Worm (Caenorhabditis elegans): ENCODE data around the gene F09B12.7.

Gene F09B12.7

DNA sequence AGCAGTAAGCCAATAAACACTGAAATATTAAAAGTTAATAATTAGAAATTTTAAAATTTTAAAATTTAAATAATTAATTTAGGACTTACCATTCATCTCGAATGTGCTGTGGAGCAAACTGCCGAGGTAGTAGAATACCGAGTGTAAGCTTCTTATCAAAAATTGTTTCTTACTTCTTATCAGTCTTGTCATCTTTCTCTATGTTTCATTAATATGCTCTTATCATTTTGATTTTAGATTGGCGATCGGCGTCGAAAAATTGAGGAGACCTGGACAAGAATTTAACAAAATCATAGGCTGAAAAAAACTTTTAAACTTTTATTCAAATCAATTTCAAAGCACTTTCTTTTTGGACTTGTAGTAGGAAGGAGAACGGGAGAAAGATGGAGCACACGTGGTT lies 2.9 kb upstream of the F09B12.7 start, which contains the start of gene F09B12.3:
F09B12.3 (minus strand) TSS at position 192 of the 400 bp plus-strand sequence.
- TF ChIP-seq nhr-6 (tag; optimal IDR thresholded peaks at IDR 0.05) (no peak), sma-9 (GFP tag; optimal IDR thresholded peaks at IDR 0.05) (peak; percentile 12), sma-9 (tag; optimal IDR thresholded peaks at IDR 0.05) (no peak), gmeb-1 (tag; optimal IDR thresholded peaks at IDR 0.05) (peak; percentile 32), mdl-1 (tag; optimal IDR thresholded peaks at IDR 0.05) (no peak), ceh-82 (tag; optimal IDR thresholded peaks at IDR 0.05) (no peak), ztf-11 (tag; optimal IDR thresholded peaks at IDR 0.05) (no peak), crh-2 (tag; optimal IDR thresholded peaks at IDR 0.05) (peak; percentile 29), fos-1 (tag; optimal IDR thresholded peaks at IDR 0.05) (peak; percentile 92)

DNA sequence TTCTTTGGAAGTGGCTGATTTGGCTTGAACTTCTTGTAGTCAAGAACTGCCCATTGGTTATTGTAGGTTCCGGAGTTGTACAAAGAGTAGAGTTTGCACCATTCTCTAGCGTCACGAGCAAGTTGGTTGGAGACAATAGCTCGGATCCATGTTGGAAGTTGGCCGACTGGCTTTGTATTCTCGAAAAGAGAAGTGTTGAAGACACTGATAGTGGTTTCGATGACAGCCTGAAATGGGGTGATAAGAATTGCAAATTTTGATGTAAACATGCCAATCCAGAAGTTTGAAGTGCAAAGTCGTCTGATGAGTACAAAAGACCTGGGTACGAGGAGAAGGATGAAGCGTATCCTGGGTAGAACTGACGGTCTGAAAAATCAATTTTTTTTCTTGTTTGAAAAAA lies 1.4 kb upstream of the F09B12.7 start:
- TF ChIP-seq fos-1 (tag; optimal IDR thresholded peaks at IDR 0.05) = peak; percentile 30
- TF ChIP-seq nhr-23 (tag; optimal IDR thresholded peaks at IDR 0.05) = no peak

DNA sequence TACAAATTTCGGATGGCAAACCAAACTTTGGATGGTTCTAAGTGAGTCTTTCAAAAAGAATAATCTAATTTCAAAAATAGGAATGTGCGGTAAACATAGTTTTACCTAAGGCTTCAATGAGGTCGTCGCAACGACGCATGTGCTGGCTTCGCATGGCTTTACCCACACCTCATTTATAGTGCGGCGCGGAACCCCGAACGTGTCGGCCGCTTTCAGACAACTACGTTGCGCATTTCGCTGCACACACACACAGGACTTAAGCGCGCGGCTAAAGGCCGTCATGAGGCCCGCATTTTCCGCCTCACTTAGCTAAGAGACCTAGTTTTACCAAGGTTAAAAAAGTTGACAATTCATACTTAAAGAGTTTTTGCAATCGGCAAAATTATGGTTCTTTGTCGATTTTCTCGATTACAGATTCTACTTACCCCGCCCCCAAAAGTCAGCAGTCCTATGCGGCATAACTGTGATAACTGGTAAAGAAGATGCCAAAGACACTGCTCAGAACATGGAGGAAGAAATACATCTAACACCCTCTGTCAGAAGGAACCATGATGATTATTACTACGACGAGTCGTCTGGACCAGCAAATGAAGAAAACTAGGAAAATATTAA lies 2.0 kb downstream of the F09B12.7 start:
- TF ChIP-seq peb-1 (tag; optimal IDR thresholded peaks at IDR 0.05) (no peak), snpc-4 (tag; optimal IDR thresholded peaks at IDR 0.05) (peak; percentile 75), nhr-23 (tag; optimal IDR thresholded peaks at IDR 0.05) (no peak)

DNA sequence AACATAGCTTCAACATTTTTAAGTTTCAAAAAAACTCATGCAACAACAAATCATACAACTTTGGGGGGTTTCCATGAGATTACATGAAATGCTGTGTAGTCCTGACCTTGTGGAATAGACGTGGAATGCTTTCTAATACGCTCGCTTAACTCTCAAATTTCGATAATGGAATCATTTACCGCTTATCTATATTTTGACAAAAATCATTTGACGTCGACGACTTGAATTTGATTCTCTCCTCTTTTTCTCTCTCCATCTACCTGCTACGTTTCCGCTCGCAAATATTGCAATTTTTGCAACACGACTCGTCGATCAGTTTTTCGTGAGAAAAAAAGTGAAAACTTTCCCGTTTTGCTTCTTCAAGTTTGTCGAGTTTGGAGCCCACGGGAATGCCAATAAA lies 5.8 kb downstream of the F09B12.7 start, which contains the start of gene flr-4:
flr-4 (plus strand) TSS at position 275 of the 400 bp plus-strand sequence.
- peak; percentile 71 for TF ChIP-seq fos-1 (tag; optimal IDR thresholded peaks at IDR 0.05)
- peak; percentile 8 for TF ChIP-seq crh-2 (tag; optimal IDR thresholded peaks at IDR 0.05)
- peak; percentile 16 for TF ChIP-seq sma-9 (GFP tag; optimal IDR thresholded peaks at IDR 0.05)
- TF ChIP-seq sma-9 (tag; optimal IDR thresholded peaks at IDR 0.05) = no peak
- TF ChIP-seq C34F6.9 (tag; optimal IDR thresholded peaks at IDR 0.05) = no peak
- no peak for TF ChIP-seq ztf-4 (tag; optimal IDR thresholded peaks at IDR 0.05)

DNA sequence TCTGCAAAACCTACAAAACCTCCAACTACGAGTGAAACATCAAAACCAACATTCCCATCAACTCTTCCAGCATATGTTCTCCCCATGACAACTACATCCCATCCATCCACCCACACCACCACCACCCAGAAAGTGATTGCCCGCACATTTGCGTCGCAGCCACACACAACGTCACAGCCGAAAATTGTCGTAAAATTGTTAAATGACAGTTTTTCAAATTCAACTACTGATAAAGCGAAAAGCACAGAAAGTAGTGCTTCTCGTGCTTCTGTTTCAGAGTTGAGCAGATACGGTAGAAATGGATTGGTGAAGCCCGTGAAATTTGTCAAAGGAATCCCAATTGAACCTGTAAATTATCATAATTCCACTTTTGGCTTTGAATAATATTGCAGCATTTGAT lies 7.1 kb downstream of the F09B12.7 start:
- TF ChIP-seq blmp-1 (tag; optimal IDR thresholded peaks at IDR 0.05; ENCODE audit: insufficient read depth) = no peak
- no peak for TF ChIP-seq crh-2 (tag; optimal IDR thresholded peaks at IDR 0.05)
- no peak for TF ChIP-seq elt-1 (tag; optimal IDR thresholded peaks at IDR 0.05)
- no peak for TF ChIP-seq lin-39 (tag; optimal IDR thresholded peaks at IDR 0.05)
- TF ChIP-seq sma-9 (GFP tag; optimal IDR thresholded peaks at IDR 0.05) = no peak
- TF ChIP-seq sma-9 (tag; optimal IDR thresholded peaks at IDR 0.05) = no peak
- no peak for TF ChIP-seq nhr-25 (tag; optimal IDR thresholded peaks at IDR 0.05)
- no peak for TF ChIP-seq snpc-4 (tag; optimal IDR thresholded peaks at IDR 0.05)
- no peak for TF ChIP-seq sem-4 (tag; optimal IDR thresholded peaks at IDR 0.05)

DNA sequence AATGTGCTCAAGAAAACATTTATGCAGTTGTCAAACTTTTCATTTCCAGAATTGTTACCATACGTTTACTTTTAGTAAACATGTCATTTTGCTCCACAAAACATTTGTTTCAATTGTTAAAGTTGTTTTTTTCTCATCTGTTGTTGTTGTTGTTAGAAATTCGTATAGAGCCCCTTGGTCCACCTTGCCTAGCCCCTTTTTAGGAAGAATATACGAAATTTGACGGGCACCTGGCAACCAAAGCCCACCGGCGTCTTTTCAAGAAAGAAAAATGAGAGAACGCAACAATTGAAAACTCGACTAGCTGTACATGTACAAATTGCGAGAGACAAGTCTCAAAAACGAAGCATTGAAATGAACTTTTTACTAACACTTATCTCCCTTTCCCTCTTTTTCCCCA lies 10.5 kb downstream of the F09B12.7 start, which contains the start of gene F09B12.5:
F09B12.5 (plus strand) TSS at position 301 of the 400 bp plus-strand sequence.
- no peak for TF ChIP-seq lin-11 (tag; optimal IDR thresholded peaks at IDR 0.05)
- no peak for TF ChIP-seq elt-1 (tag; optimal IDR thresholded peaks at IDR 0.05)
- TF ChIP-seq dmd-4 (tag; optimal IDR thresholded peaks at IDR 0.05) = no peak
- TF ChIP-seq nhr-10 (tag; optimal IDR thresholded peaks at IDR 0.05) = no peak
- TF ChIP-seq elt-3 (tag; optimal IDR thresholded peaks at IDR 0.05) = no peak
- no peak for TF ChIP-seq fos-1 (tag; optimal IDR thresholded peaks at IDR 0.05)
- no peak for TF ChIP-seq lin-39 (tag; optimal IDR thresholded peaks at IDR 0.05)
- TF ChIP-seq mbf-1 (tag; optimal IDR thresholded peaks at IDR 0.05) = no peak
- no peak for TF ChIP-seq unc-55 (GFP tag; optimal IDR thresholded peaks at IDR 0.05)
- no peak for TF ChIP-seq ceh-82 (tag; optimal IDR thresholded peaks at IDR 0.05)
- TF ChIP-seq unc-62 (GFP tag; optimal IDR thresholded peaks at IDR 0.05) = no peak
- TF ChIP-seq nhr-21 (tag; optimal IDR thresholded peaks at IDR 0.05) = no peak
- no peak for TF ChIP-seq lin-13 (GFP tag; optimal IDR thresholded peaks at IDR 0.05)
- TF ChIP-seq snpc-4 (tag; optimal IDR thresholded peaks at IDR 0.05) = no peak

DNA sequence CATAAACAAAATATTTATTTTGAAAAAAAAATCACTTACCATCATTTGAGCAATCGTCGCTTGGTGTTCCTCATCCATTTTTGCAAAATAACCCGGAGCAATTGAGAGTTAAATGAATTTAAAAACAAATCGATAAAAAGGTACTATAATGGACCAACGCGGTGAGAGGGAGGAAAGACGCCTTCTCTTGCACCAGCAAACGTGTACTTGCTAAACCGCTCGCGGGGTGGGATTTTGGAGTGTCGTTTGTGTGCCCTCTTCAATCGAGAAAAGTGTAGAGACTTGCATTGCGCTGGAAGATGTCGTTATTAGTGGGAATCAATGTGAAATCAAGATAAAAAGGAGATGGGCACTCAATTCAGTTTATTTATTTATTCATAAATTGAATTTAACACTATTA lies 11.1 kb downstream of the F09B12.7 start, which contains the start of gene H40L08.1:
H40L08.1 (minus strand) TSS at position 292 of the 400 bp plus-strand sequence.
- no peak for TF ChIP-seq nhr-21 (tag; optimal IDR thresholded peaks at IDR 0.05)
- no peak for TF ChIP-seq aly-2 (tag; optimal IDR thresholded peaks at IDR 0.05)
- TF ChIP-seq ztf-1 (GFP tag; conservative IDR thresholded peaks at IDR 0.05) = no peak
- TF ChIP-seq nhr-12 (tag; optimal IDR thresholded peaks at IDR 0.05) = no peak
- TF ChIP-seq unc-62 (GFP tag; optimal IDR thresholded peaks at IDR 0.05) = no peak
- TF ChIP-seq R02D3.7 (tag; optimal IDR thresholded peaks at IDR 0.05) = no peak
- no peak for TF ChIP-seq crh-2 (tag; optimal IDR thresholded peaks at IDR 0.05)
- no peak for TF ChIP-seq unc-39 (tag; optimal IDR thresholded peaks at IDR 0.05)
- TF ChIP-seq zag-1 (tag; optimal IDR thresholded peaks at IDR 0.05) = no peak
- no peak for TF ChIP-seq nhr-77 (tag; optimal IDR thresholded peaks at IDR 0.05)
- no peak for TF ChIP-seq gmeb-1 (tag; optimal IDR thresholded peaks at IDR 0.05)
- no peak for TF ChIP-seq alr-1 (tag; optimal IDR thresholded peaks at IDR 0.05)
- no peak for TF ChIP-seq ztf-11 (tag; optimal IDR thresholded peaks at IDR 0.05)
- no peak for TF ChIP-seq nhr-237 (tag; optimal IDR thresholded peaks at IDR 0.05)
- TF ChIP-seq ztf-4 (tag; optimal IDR thresholded peaks at IDR 0.05) = no peak
- no peak for TF ChIP-seq elt-1 (tag; optimal IDR thresholded peaks at IDR 0.05)
- TF ChIP-seq Y55F3AM.14 (GFP tag; optimal IDR thresholded peaks at IDR 0.05) = no peak
- no peak for TF ChIP-seq sem-4 (tag; optimal IDR thresholded peaks at IDR 0.05)
- no peak for TF ChIP-seq sma-3 (GFP tag; optimal IDR thresholded peaks at IDR 0.05)
- TF ChIP-seq elt-3 (tag; optimal IDR thresholded peaks at IDR 0.05) = no peak
- no peak for TF ChIP-seq nhr-25 (tag; optimal IDR thresholded peaks at IDR 0.05)
- no peak for TF ChIP-seq ama-1 (optimal IDR thresholded peaks at IDR 0.05)
- no peak for TF ChIP-seq dmd-4 (tag; optimal IDR thresholded peaks at IDR 0.05)

All from whole organism, L2 larva.